Worm (Caenorhabditis elegans) whole organism, L1 larva: ENCODE results near the gene F37C12.14.
A peak's percentile ranks its signal among the peaks of the same experiment; 100 is the strongest.

Experiments
- C04F5.9 ChIP-seq: sonication (generic microtip); optimal IDR thresholded peaks from 2 replicates; lab custom pipeline; 2016; ENCODE audit warnings: missing genetic modification characterization, missing compliant biosample characterization
- C16A3.4 ChIP-seq: fragments of 150-350 bp; optimal IDR thresholded peaks from 2 replicates; lab custom pipeline; 2014; ENCODE audit warnings: missing biosample characterization, missing genetic modification characterization
- C34B4.2 ChIP-seq: sonication (generic microtip); optimal IDR thresholded peaks from 2 replicates; lab custom pipeline; 2017; ENCODE audit warnings: mild to moderate bottlenecking, missing genetic modification characterization, missing compliant biosample characterization
- alr-1 ChIP-seq: fragments of 200-800 bp; sonication (Bioruptor generic); optimal IDR thresholded peaks from 2 replicates; lab custom pipeline; 2018; ENCODE audit warnings: borderline replicate concordance, mild to moderate bottlenecking, missing genetic modification characterization, missing compliant biosample characterization
- aly-2 ChIP-seq: fragments of 150-350 bp; optimal IDR thresholded peaks from 2 replicates; lab custom pipeline; 2014; ENCODE audit warnings: missing biosample characterization, missing genetic modification characterization
- blmp-1 ChIP-seq: fragments of 150-350 bp; optimal IDR thresholded peaks from 2 replicates; lab custom pipeline; 2014; ENCODE audit warnings: missing biosample characterization, missing genetic modification characterization
- ceh-63 ChIP-seq: fragments of 200-800 bp; sonication (Bioruptor generic); optimal IDR thresholded peaks from 2 replicates; lab custom pipeline; 2018; ENCODE audit warnings: mild to moderate bottlenecking, missing genetic modification characterization, missing compliant biosample characterization
- ceh-82 ChIP-seq, 3 experiments: fragments of 150-350 bp in 1 of 3; sonication (generic microtip) in 2 of 3; optimal IDR thresholded peaks; 2 replicates each; lab custom pipeline; 2014 to 2017; ENCODE audit warnings: missing biosample characterization in 3 of 3, missing genetic modification characterization in 3 of 3
- ceh-88 ChIP-seq: fragments of 200-800 bp; sonication (Bioruptor generic); IDR thresholded peaks from 2 replicates; pipeline ENCODE4 v1.3.6; 2022; ENCODE audit warnings: missing genetic modification characterization, missing compliant biosample characterization
- dpl-1 ChIP-seq, 3 experiments: fragments of 150-350 bp in 2 of 3; sonication (generic microtip) in 1 of 3; optimal IDR thresholded peaks; 2 replicates each; lab custom pipeline; 2014 to 2017; ENCODE audit warnings: missing biosample characterization in 3 of 3, missing genetic modification characterization in 3 of 3, missing genetic modification reagents in 3 of 3
- efl-1 ChIP-seq, 4 experiments: fragments of 150-350 bp; optimal IDR thresholded peaks in 3 of 4; peaks in 1 of 4; 1 replicate in 1 of 4; 2 replicates in 3 of 4; lab custom pipeline; 2014; ENCODE audit warnings: missing biosample characterization in 2 of 4, missing genetic modification characterization in 2 of 4, missing genetic modification reagents in 2 of 4
- egl-13 ChIP-seq: sonication (generic microtip); optimal IDR thresholded peaks from 2 replicates; lab custom pipeline; 2016; ENCODE audit warnings: missing genotype, missing genetic modification reagents, missing genetic modification characterization, missing compliant biosample characterization
- egl-27 ChIP-seq, 2 experiments: fragments of 150-350 bp in 1 of 2; sonication (generic microtip); optimal IDR thresholded peaks; 3 replicates each; lab custom pipeline; 2017 to 2018; ENCODE audit warnings: missing biosample characterization in 2 of 2, missing genetic modification characterization in 2 of 2, missing genetic modification reagents in 2 of 2
- elt-3 ChIP-seq, 6 experiments: fragments of 150-350 bp in 1 of 6; sonication (generic microtip); optimal IDR thresholded peaks; 2 replicates each; lab custom pipeline; 2017 to 2018; ENCODE audit warnings: missing biosample characterization in 6 of 6, missing genetic modification characterization in 6 of 6, inconsistent platforms in 1 of 6
- fkh-4 ChIP-seq: sonication (generic microtip); optimal IDR thresholded peaks from 2 replicates; lab custom pipeline; 2016; ENCODE audit warnings: missing compliant biosample characterization, missing genetic modification characterization, borderline replicate concordance
- fkh-8 ChIP-seq: sonication (generic microtip); optimal IDR thresholded peaks from 2 replicates; lab custom pipeline; 2016; ENCODE audit warnings: mild to moderate bottlenecking, missing genetic modification characterization, missing compliant biosample characterization
- grh-1 ChIP-seq: fragments of 200-800 bp; sonication (Bioruptor generic); IDR thresholded peaks from 2 replicates; pipeline ENCODE4 v1.3.6; 2022; ENCODE audit warnings: missing genetic modification reagents, missing genetic modification characterization, missing compliant biosample characterization
- hlh-17 ChIP-seq: fragments of 200-800 bp; sonication (Bioruptor generic); optimal IDR thresholded peaks from 2 replicates; lab custom pipeline; 2018; ENCODE audit warnings: missing genetic modification characterization, mild to moderate bottlenecking, missing compliant biosample characterization, moderate library complexity, borderline replicate concordance
- hlh-4 ChIP-seq: sonication (generic microtip); optimal IDR thresholded peaks from 2 replicates; lab custom pipeline; 2016; ENCODE audit warnings: mild to moderate bottlenecking, missing genetic modification characterization, missing compliant biosample characterization
- isw-1 ChIP-seq: fragments of 200-800 bp; sonication (Bioruptor generic); IDR thresholded peaks from 2 replicates; pipeline ENCODE4 v1.3.6; 2022; ENCODE audit warnings: missing genetic modification characterization, missing compliant biosample characterization
- jun-1 ChIP-seq: fragments of 150-350 bp; optimal IDR thresholded peaks from 2 replicates; lab custom pipeline; 2014; ENCODE audit warnings: missing biosample characterization, missing genetic modification reagents, missing genetic modification characterization
- lin-15B ChIP-seq: fragments of 150-350 bp; sonication (generic microtip); optimal IDR thresholded peaks from 3 replicates; lab custom pipeline; 2014; ENCODE audit warnings: missing biosample characterization, missing genetic modification characterization
- lin-39 ChIP-seq: fragments of 150-350 bp; optimal IDR thresholded peaks from 2 replicates; lab custom pipeline; 2014; ENCODE audit warnings: missing biosample characterization, missing genetic modification reagents, missing genetic modification characterization
- lir-3 ChIP-seq: sonication (generic microtip); optimal IDR thresholded peaks from 2 replicates; lab custom pipeline; 2016; ENCODE audit warnings: mild to moderate bottlenecking, missing genetic modification characterization, moderate library complexity, missing compliant biosample characterization; ENCODE audit not compliant: poor library complexity
- lsy-2 ChIP-seq, 2 experiments: fragments of 150-350 bp; optimal IDR thresholded peaks; 2 replicates each; lab custom pipeline; 2014; ENCODE audit warnings: missing biosample characterization in 2 of 2, missing genetic modification characterization in 2 of 2
- mdl-1 ChIP-seq, 2 experiments: fragments of 150-350 bp; optimal IDR thresholded peaks; 2 replicates each; lab custom pipeline; 2014 to 2017; ENCODE audit warnings: missing biosample characterization in 2 of 2, missing genetic modification characterization in 2 of 2, inconsistent platforms in 1 of 2
- nhr-11 ChIP-seq: fragments of 150-350 bp; optimal IDR thresholded peaks from 2 replicates; lab custom pipeline; 2014; ENCODE audit warnings: missing biosample characterization, missing genetic modification characterization
- nhr-20 ChIP-seq: sonication (generic microtip); optimal IDR thresholded peaks from 2 replicates; lab custom pipeline; 2016; ENCODE audit warnings: mild to moderate bottlenecking, missing genetic modification characterization, missing compliant biosample characterization
- nhr-28 ChIP-seq: fragments of 150-350 bp; optimal IDR thresholded peaks from 2 replicates; lab custom pipeline; 2014; ENCODE audit warnings: missing biosample characterization, missing genetic modification characterization
- nhr-76 ChIP-seq: sonication (generic microtip); optimal IDR thresholded peaks from 2 replicates; lab custom pipeline; 2017; ENCODE audit warnings: missing biosample characterization, missing genetic modification characterization
- nhr-77 ChIP-seq: fragments of 150-350 bp; optimal IDR thresholded peaks from 2 replicates; lab custom pipeline; 2014; ENCODE audit warnings: missing biosample characterization, missing genetic modification characterization
- nhr-85 ChIP-seq: sonication (generic microtip); peaks from one replicate; lab custom pipeline; 2016; ENCODE audit warnings: missing genetic modification characterization, inconsistent platforms, missing compliant biosample characterization
- nhr-90 ChIP-seq: sonication (generic microtip); optimal IDR thresholded peaks from 2 replicates; lab custom pipeline; 2016; ENCODE audit warnings: mild to moderate bottlenecking, missing genetic modification characterization, missing compliant biosample characterization; ENCODE audit not compliant: poor library complexity
- pag-3 ChIP-seq: sonication (generic microtip); optimal IDR thresholded peaks from 2 replicates; lab custom pipeline; 2017; ENCODE audit warnings: missing genetic modification characterization, mild to moderate bottlenecking, missing compliant biosample characterization, antibody characterized with exemption, borderline replicate concordance; ENCODE audit not compliant: insufficient read depth
- pqm-1 ChIP-seq: sonication (generic microtip); optimal IDR thresholded peaks from 3 replicates; lab custom pipeline; 2017; ENCODE audit warnings: missing biosample characterization, missing genetic modification characterization
- skn-1 ChIP-seq: fragments of 150-350 bp; optimal IDR thresholded peaks from 2 replicates; lab custom pipeline; 2014; ENCODE audit warnings: missing biosample characterization, missing genetic modification characterization
- snpc-4 ChIP-seq: fragments of 150-350 bp; optimal IDR thresholded peaks from 2 replicates; lab custom pipeline; 2014; ENCODE audit warnings: missing biosample characterization, missing genetic modification characterization
- snu-23 ChIP-seq: sonication (generic microtip); optimal IDR thresholded peaks from 2 replicates; lab custom pipeline; 2016; ENCODE audit warnings: missing genetic modification characterization, missing compliant biosample characterization
- sox-4 ChIP-seq: sonication (generic microtip); optimal IDR thresholded peaks from 2 replicates; lab custom pipeline; 2016; ENCODE audit warnings: missing genetic modification characterization, missing compliant biosample characterization
- sup-37 ChIP-seq: fragments of 200-800 bp; sonication (Bioruptor generic); optimal IDR thresholded peaks from 2 replicates; lab custom pipeline; 2018; ENCODE audit warnings: mild to moderate bottlenecking, missing genetic modification characterization, missing compliant biosample characterization
- swsn-7 ChIP-seq: sonication (generic microtip); optimal IDR thresholded peaks from 2 replicates; lab custom pipeline; 2016; ENCODE audit warnings: missing genetic modification characterization, missing compliant biosample characterization
- tlp-1 ChIP-seq: fragments of 150-350 bp; optimal IDR thresholded peaks from 2 replicates; lab custom pipeline; 2014; ENCODE audit warnings: missing biosample characterization, missing genetic modification characterization
- unc-86 ChIP-seq: sonication (generic microtip); optimal IDR thresholded peaks from 2 replicates; lab custom pipeline; 2016; ENCODE audit warnings: missing genetic modification characterization, missing compliant biosample characterization
- vab-15 ChIP-seq: sonication (generic microtip); optimal IDR thresholded peaks from 2 replicates; lab custom pipeline; 2017; ENCODE audit warnings: missing genotype, mild to moderate bottlenecking, missing genetic modification characterization, missing compliant biosample characterization
- xbp-1 ChIP-seq: sonication (generic microtip); optimal IDR thresholded peaks from 2 replicates; lab custom pipeline; 2016; ENCODE audit warnings: missing genetic modification characterization, missing compliant biosample characterization
- zip-4 ChIP-seq: fragments of 200-800 bp; sonication (Bioruptor generic); optimal IDR thresholded peaks from 2 replicates; lab custom pipeline; 2018; ENCODE audit warnings: mild to moderate bottlenecking, missing genetic modification characterization, moderate library complexity, missing compliant biosample characterization
- ztf-11 ChIP-seq, 2 experiments: sonication (generic microtip); optimal IDR thresholded peaks; 2 replicates each; lab custom pipeline; 2016 to 2017; ENCODE audit warnings: missing genetic modification characterization in 2 of 2, missing biosample characterization in 1 of 2, missing compliant biosample characterization in 1 of 2
- ztf-4 ChIP-seq: fragments of 150-350 bp; optimal IDR thresholded peaks from 2 replicates; lab custom pipeline; 2014; ENCODE audit warnings: missing biosample characterization, missing genetic modification characterization

The F37C12.14 gene

ce11 chrIII:7166664-7167567 is 18.5 kb downstream of the F37C12.14 start (continued):
- TF ChIP-seq fkh-4 (no peak), lin-39 (tag; lab: Kevin White, UChicago) (no peak), nhr-77 (tag; lab: Kevin White, UChicago) (peak; percentile 45), snu-23 (peak; percentile 51), vab-15 (no peak), unc-86 (peak; percentile 14)

- peak; percentile 77 for TF ChIP-seq xbp-1 (tag; lab: Kevin White, UChicago)
- TF ChIP-seq pag-3 (tag; lab: Kevin White, UChicago) = no peak
- TF ChIP-seq sup-37 = no peak
- peak; percentile 17 for TF ChIP-seq nhr-90 (tag; lab: Kevin White, UChicago)
- no peak for TF ChIP-seq C16A3.4
- TF ChIP-seq skn-1 (tag; lab: Kevin White, UChicago) = peak; percentile 82
- no peak for TF ChIP-seq ceh-88 (GFP tag; lab: Robert Waterston, UW)
- TF ChIP-seq grh-1 (GFP tag; lab: Robert Waterston, UW) = no peak
- no peak for TF ChIP-seq C34B4.2 (tag; lab: Kevin White, UChicago)
- peak; percentile 53 for TF ChIP-seq blmp-1 (tag; lab: Kevin White, UChicago)
- TF ChIP-seq nhr-28 (tag; lab: Kevin White, UChicago) = no peak
- peak; percentile 39 to 66 (median 52) for TF ChIP-seq dpl-1 (GFP tag; optimal IDR thresholded peaks at IDR 0.05; lab: Kevin White, UChicago)
- TF ChIP-seq hlh-17 (GFP tag; lab: Kevin White, UChicago) = no peak
- peak; percentile 3 for TF ChIP-seq fkh-8 (tag; lab: Kevin White, UChicago)
- TF ChIP-seq nhr-20 (tag; lab: Kevin White, UChicago) = peak; percentile 16
- no peak for TF ChIP-seq aly-2 (tag; lab: Kevin White, UChicago)
- peak; percentile 5 for TF ChIP-seq zip-4 (GFP tag; lab: Kevin White, UChicago)
- no peak for TF ChIP-seq alr-1 (tag; lab: Kevin White, UChicago)
- no peak for TF ChIP-seq ztf-4 (tag; lab: Kevin White, UChicago)
- peak; percentile 10 for TF ChIP-seq jun-1
- no peak for TF ChIP-seq tlp-1
- TF ChIP-seq sox-4 = no peak
- TF ChIP-seq ceh-63 (GFP tag; lab: Kevin White, UChicago) = no peak
- TF ChIP-seq hlh-4 (tag; lab: Kevin White, UChicago) = no peak
- TF ChIP-seq isw-1 (GFP tag; lab: Robert Waterston, UW) = peak; percentile 17; the same call in 1 of the 2 replicates
- peak; percentile 26 for TF ChIP-seq lin-15B (tag; lab: Kevin White, UChicago)
- TF ChIP-seq lir-3 (tag; lab: Kevin White, UChicago) = no peak
- TF ChIP-seq mdl-1 (tag; optimal IDR thresholded peaks at IDR 0.05; lab: Kevin White, UChicago) = peak in 1 of 2 experiments; percentile 11
- no peak for TF ChIP-seq C04F5.9 (tag; lab: Kevin White, UChicago)
- no peak for TF ChIP-seq ztf-11 (tag; optimal IDR thresholded peaks at IDR 0.05; lab: Kevin White, UChicago)
- TF ChIP-seq elt-3 (tag; optimal IDR thresholded peaks at IDR 0.05; lab: Kevin White, UChicago) = no peak
- peak in 1 of 2 experiments; percentile 23 for TF ChIP-seq egl-27 (tag; optimal IDR thresholded peaks at IDR 0.05; lab: Kevin White, UChicago)
- no peak for TF ChIP-seq snpc-4 (tag; lab: Kevin White, UChicago)
- TF ChIP-seq lsy-2 (tag; optimal IDR thresholded peaks at IDR 0.05; lab: Kevin White, UChicago) = peak in 1 of 2 experiments; percentile 47
- no peak for TF ChIP-seq nhr-76 (tag; lab: Kevin White, UChicago)
- peak in 1 of 3 experiments; percentile 57 for TF ChIP-seq ceh-82 (tag; optimal IDR thresholded peaks at IDR 0.05; lab: Kevin White, UChicago)
- no peak for TF ChIP-seq nhr-11
- TF ChIP-seq lin-39 (tag; lab: Kevin White, UChicago) = no peak
- TF ChIP-seq vab-15 = no peak
- TF ChIP-seq efl-1 (optimal IDR thresholded peaks at IDR 0.05; lab: Kevin White, UChicago) = peak; percentile 37 to 54
- TF ChIP-seq efl-1 (GFP tag; optimal IDR thresholded peaks at IDR 0.05 in 1 of 2; lab: Kevin White, UChicago) = peak; percentile 62 to 92
- no peak for TF ChIP-seq pqm-1 (tag; lab: Kevin White, UChicago)
- no peak for TF ChIP-seq nhr-85 (tag; lab: Kevin White, UChicago)
- TF ChIP-seq swsn-7 (tag; lab: Kevin White, UChicago) = peak; percentile 3
- TF ChIP-seq egl-13 (tag; lab: Kevin White, UChicago) = no peak
Measured at ce11 chrIII:7165816-7166229, 19.6 kb downstream of the F37C12.14 start.
